Fruit fly (Drosophila melanogaster) whole organism, embryonic: ENCODE measurements around the gene CG43347.
A peak's percentile ranks its signal among the peaks of the same experiment; 100 is the strongest.

ENCODE experiments used
- Bgb ChIP-seq: fragments of 200-800 bp; sonication (Bioruptor generic); IDR thresholded peaks from 2 replicates; pipeline ENCODE4 v1.3.6; 2022; ENCODE audit warnings: missing biosample characterization, missing genetic modification characterization; ENCODE audit not compliant: partially characterized antibody
- BtbVII ChIP-seq: fragments of 200-800 bp; sonication (Bioruptor generic); optimal IDR thresholded peaks from 3 replicates; lab custom pipeline; 2017; ENCODE audit warnings: missing biosample characterization, mild to moderate bottlenecking, missing genetic modification characterization
- CG10959 ChIP-seq: fragments of 200-800 bp; sonication (Bioruptor generic); IDR thresholded peaks from 2 replicates; pipeline ENCODE4 v1.3.6; 2022; ENCODE audit warnings: missing biosample characterization, missing genetic modification characterization
- CG11093 ChIP-seq: fragments of 200-800 bp; sonication (Bioruptor generic); IDR thresholded peaks from 3 replicates; pipeline ENCODE4 v1.3.6; 2022; ENCODE audit warnings: missing biosample characterization, missing genetic modification characterization
- CG11695 ChIP-seq: fragments of 200-800 bp; sonication (Bioruptor generic); IDR thresholded peaks from 3 replicates; pipeline ENCODE4 v1.3.6; 2022; ENCODE audit warnings: missing biosample characterization, missing genetic modification characterization
- CG1233 ChIP-seq: fragments of 200-800 bp; sonication (Bioruptor generic); optimal IDR thresholded peaks from 4 replicates; lab custom pipeline; 2018; ENCODE audit warnings: missing biosample characterization, mild to moderate bottlenecking, missing genetic modification characterization
- CG13296 ChIP-seq: fragments of 200-800 bp; sonication (Bioruptor generic); optimal IDR thresholded peaks from 3 replicates; lab custom pipeline; 2018; ENCODE audit warnings: missing biosample characterization, mild to moderate bottlenecking, missing genetic modification characterization
- CG13624 ChIP-seq: fragments of 200-800 bp; sonication (Bioruptor generic); optimal IDR thresholded peaks from 2 replicates; lab custom pipeline; 2016; ENCODE audit warnings: missing biosample characterization, missing genetic modification characterization
- CG15514 ChIP-seq: fragments of 200-800 bp; sonication (Bioruptor generic); optimal IDR thresholded peaks from 3 replicates; lab custom pipeline; 2017; ENCODE audit warnings: missing biosample characterization, missing genetic modification characterization, mild to moderate bottlenecking, moderate library complexity, missing genetic modification reagents
- CG16779 ChIP-seq: fragments of 200-800 bp; sonication (Bioruptor generic); IDR thresholded peaks from 2 replicates; pipeline ENCODE4 v1.3.6; 2022; ENCODE audit warnings: missing biosample characterization, missing genetic modification characterization
- CG17568 ChIP-seq: fragments of 200-800 bp; sonication (Bioruptor generic); optimal IDR thresholded peaks from 2 replicates; lab custom pipeline; 2018; ENCODE audit warnings: missing biosample characterization, mild to moderate bottlenecking, missing genetic modification characterization, moderate library complexity
- CG17829 ChIP-seq: fragments of 200-800 bp; optimal IDR thresholded peaks from 2 replicates; lab custom pipeline; 2019; ENCODE audit warnings: missing biosample characterization, mild to moderate bottlenecking, missing genetic modification characterization, moderate library complexity
- CG2875 ChIP-seq: fragments of 200-800 bp; sonication (Bioruptor generic); optimal IDR thresholded peaks from 2 replicates; lab custom pipeline; 2017; ENCODE audit warnings: missing biosample characterization, mild to moderate bottlenecking, missing genetic modification characterization, missing genetic modification reagents
- CG3065 ChIP-seq: fragments of 200-800 bp; sonication (Bioruptor generic); optimal IDR thresholded peaks from 2 replicates; lab custom pipeline; 2016; ENCODE audit warnings: missing biosample characterization, missing genetic modification characterization
- CG32767 ChIP-seq: fragments of 200-800 bp; sonication (Bioruptor generic); IDR thresholded peaks from 2 replicates; pipeline ENCODE4 v1.3.6; 2022; ENCODE audit warnings: missing biosample characterization, missing genetic modification characterization
- CG6689 ChIP-seq: fragments of 200-800 bp; sonication (Bioruptor generic); IDR thresholded peaks from 2 replicates; pipeline ENCODE4 v1.3.6; 2022; ENCODE audit warnings: missing biosample characterization, missing genetic modification characterization
- CG7928 ChIP-seq: fragments of 200-800 bp; sonication (Bioruptor generic); optimal IDR thresholded peaks from 2 replicates; lab custom pipeline; 2017; ENCODE audit warnings: missing biosample characterization, mild to moderate bottlenecking, missing genetic modification characterization
- CG9817 ChIP-seq: fragments of 200-800 bp; sonication (Bioruptor generic); optimal IDR thresholded peaks from 2 replicates; lab custom pipeline; 2018; ENCODE audit warnings: missing biosample characterization, mild to moderate bottlenecking, missing genetic modification characterization, moderate library complexity
- Chrac-16 ChIP-seq: fragments of 200-800 bp; sonication (Bioruptor generic); optimal IDR thresholded peaks from 3 replicates; lab custom pipeline; 2016; ENCODE audit warnings: missing biosample characterization, missing genetic modification characterization
- D19B ChIP-seq: fragments of 200-800 bp; sonication (Bioruptor generic); optimal IDR thresholded peaks from 2 replicates; lab custom pipeline; 2017; ENCODE audit warnings: missing biosample characterization, mild to moderate bottlenecking, missing genetic modification characterization
- Ets97D ChIP-seq: fragments of 200-800 bp; sonication (Bioruptor generic); optimal IDR thresholded peaks from 3 replicates; lab custom pipeline; 2016; ENCODE audit warnings: missing biosample characterization, missing genetic modification characterization
- H2.0 ChIP-seq: fragments of 200-800 bp; sonication (Bioruptor generic); IDR thresholded peaks from 2 replicates; pipeline ENCODE4 v1.3.6; 2022; ENCODE audit warnings: missing biosample characterization, missing genetic modification characterization
- HLHmδ ChIP-seq: fragments of 200-800 bp; sonication (Bioruptor generic); optimal IDR thresholded peaks from 2 replicates; lab custom pipeline; 2018; ENCODE audit warnings: missing biosample characterization, mild to moderate bottlenecking, missing genetic modification characterization, moderate library complexity
- Mad ChIP-seq: fragments of 200-800 bp; sonication (Bioruptor generic); optimal IDR thresholded peaks from 2 replicates; lab custom pipeline; 2016; ENCODE audit warnings: missing biosample characterization, missing genetic modification characterization
- Max ChIP-seq: fragments of 200-800 bp; sonication (Bioruptor generic); optimal IDR thresholded peaks from 2 replicates; lab custom pipeline; 2016; ENCODE audit warnings: missing biosample characterization, mild to moderate bottlenecking, missing genetic modification characterization
- Med ChIP-seq: fragments of 200-800 bp; sonication (Bioruptor generic); peaks from one replicate; lab custom pipeline; 2016; ENCODE audit warnings: missing biosample characterization, missing genetic modification characterization, mild to moderate bottlenecking, inconsistent platforms, moderate library complexity
- NC2β ChIP-seq: fragments of 200-800 bp; sonication (Bioruptor generic); optimal IDR thresholded peaks from 2 replicates; lab custom pipeline; 2016; ENCODE audit warnings: missing biosample characterization, missing genetic modification characterization
- Trl ChIP-seq, 3 experiments: fragments of >200 bp in 2 of 3; fragments of 200-800 bp in 1 of 3; sonication (Bioruptor generic) in 1 of 3; optimal IDR thresholded peaks; 2 replicates in 1 of 3; 3 replicates in 2 of 3; lab custom pipeline; 2016 to 2017; ENCODE audit warnings: missing biosample characterization in 1 of 3, missing genetic modification characterization in 1 of 3
- YL-1 ChIP-seq: fragments of 200-800 bp; sonication (Bioruptor generic); optimal IDR thresholded peaks from 3 replicates; lab custom pipeline; 2017; ENCODE audit warnings: missing biosample characterization, mild to moderate bottlenecking, missing genetic modification characterization
- ab ChIP-seq: fragments of 200-800 bp; sonication (Bioruptor generic); optimal IDR thresholded peaks from 2 replicates; lab custom pipeline; 2016; ENCODE audit warnings: missing biosample characterization, missing genetic modification characterization
- amos ChIP-seq: fragments of 200-800 bp; sonication (Bioruptor generic); IDR thresholded peaks from 2 replicates; pipeline ENCODE4 v1.3.6; 2022; ENCODE audit warnings: missing biosample characterization, missing genetic modification characterization; ENCODE audit not compliant: partially characterized antibody
- ase ChIP-seq: fragments of 200-800 bp; sonication (Bioruptor generic); IDR thresholded peaks from 3 replicates; pipeline ENCODE4 v1.3.6; 2022; ENCODE audit warnings: missing biosample characterization, missing genetic modification characterization
- bsh ChIP-seq, 2 experiments: fragments of 200-800 bp; sonication (Bioruptor generic); optimal IDR thresholded peaks; 2 replicates each; lab custom pipeline; 2017 to 2018; ENCODE audit warnings: mild to moderate bottlenecking in 2 of 2, missing biosample characterization in 2 of 2, missing genetic modification characterization in 2 of 2, moderate library complexity in 1 of 2
- corto ChIP-seq: fragments of 200-800 bp; sonication (Bioruptor generic); optimal IDR thresholded peaks from 2 replicates; lab custom pipeline; 2016; ENCODE audit warnings: missing biosample characterization, mild to moderate bottlenecking, missing genetic modification characterization, moderate library complexity
- crc ChIP-seq: fragments of 200-800 bp; sonication (Bioruptor generic); optimal IDR thresholded peaks from 2 replicates; lab custom pipeline; 2016; ENCODE audit warnings: missing biosample characterization, missing genetic modification characterization
- dpn ChIP-seq, 2 experiments: fragments of 200-800 bp; sonication (Bioruptor generic); optimal IDR thresholded peaks; 3 replicates each; lab custom pipeline; 2016; ENCODE audit warnings: missing biosample characterization in 2 of 2, missing genetic modification characterization in 2 of 2
- emc ChIP-seq: fragments of 200-800 bp; sonication (Bioruptor generic); optimal IDR thresholded peaks from 2 replicates; lab custom pipeline; 2016; ENCODE audit warnings: missing biosample characterization, missing genetic modification characterization
- fd3F ChIP-seq: fragments of 200-800 bp; sonication (Bioruptor generic); optimal IDR thresholded peaks from 2 replicates; lab custom pipeline; 2018; ENCODE audit warnings: missing biosample characterization, mild to moderate bottlenecking, missing genetic modification characterization, moderate library complexity
- fu2 ChIP-seq: fragments of 200-800 bp; sonication (Bioruptor generic); optimal IDR thresholded peaks from 2 replicates; lab custom pipeline; 2016; ENCODE audit warnings: missing biosample characterization, missing genetic modification characterization
- grn ChIP-seq: fragments of 200-800 bp; sonication (Bioruptor generic); optimal IDR thresholded peaks from 3 replicates; lab custom pipeline; 2017; ENCODE audit warnings: missing biosample characterization, missing genetic modification characterization
- gro ChIP-seq: fragments of 200-800 bp; sonication (Bioruptor generic); optimal IDR thresholded peaks from 2 replicates; lab custom pipeline; 2016; ENCODE audit warnings: missing biosample characterization, missing genetic modification characterization
- insv ChIP-seq, 2 experiments: fragments of 200-800 bp; sonication (Bioruptor generic); optimal IDR thresholded peaks; 3 replicates each; lab custom pipeline; 2016 to 2018; ENCODE audit warnings: missing biosample characterization in 2 of 2, missing genetic modification characterization in 2 of 2
- otp ChIP-seq: fragments of 200-800 bp; sonication (Bioruptor generic); IDR thresholded peaks from 3 replicates; pipeline ENCODE4, ENCODE4 v1.3.6; 2022; ENCODE audit warnings: missing biosample characterization, missing genetic modification characterization
- ro ChIP-seq: fragments of 200-800 bp; sonication (Bioruptor generic); IDR thresholded peaks from 2 replicates; pipeline ENCODE4 v1.3.6; 2022; ENCODE audit warnings: missing biosample characterization, missing genetic modification characterization
- seq ChIP-seq: fragments of 200-800 bp; sonication (Bioruptor generic); IDR thresholded peaks from 2 replicates; pipeline ENCODE4 v1.3.6; 2022; ENCODE audit warnings: missing biosample characterization, missing genetic modification characterization
- sna ChIP-seq: fragments of 200-800 bp; sonication (Bioruptor generic); IDR thresholded peaks from 2 replicates; pipeline ENCODE4 v1.3.6; 2022; ENCODE audit warnings: missing biosample characterization, missing genetic modification characterization; ENCODE audit not compliant: partially characterized antibody
- sob ChIP-seq: fragments of 200-800 bp; sonication (Bioruptor generic); IDR thresholded peaks from 2 replicates; pipeline ENCODE4 v1.3.6; 2022; ENCODE audit warnings: missing biosample characterization, missing genetic modification characterization
- toy ChIP-seq: fragments of 200-800 bp; sonication (Bioruptor generic); IDR thresholded peaks from 2 replicates; pipeline ENCODE4 v1.3.6; 2022; ENCODE audit warnings: missing biosample characterization, missing genetic modification characterization
- vvl ChIP-seq: fragments of 200-800 bp; sonication (Bioruptor generic); IDR thresholded peaks from 2 replicates; pipeline ENCODE4 v1.3.6; 2022; ENCODE audit warnings: missing biosample characterization, missing genetic modification characterization
- wek ChIP-seq: fragments of 200-800 bp; sonication (Bioruptor generic); optimal IDR thresholded peaks from 3 replicates; lab custom pipeline; 2018; ENCODE audit warnings: missing biosample characterization, mild to moderate bottlenecking, missing genetic modification characterization, moderate library complexity
- zfh1 ChIP-seq: fragments of 200-800 bp; sonication (Bioruptor generic); IDR thresholded peaks from 3 replicates; pipeline ENCODE4 v1.3.6; 2022; ENCODE audit warnings: missing biosample characterization, missing genetic modification characterization

CG43347 gene

dm6 chrX:10561433-10561832, 58.6 kb downstream of the CG43347 start (continued):
- TF ChIP-seq otp (GFP tag; lab: Robert Waterston, UW) (no peak), CG1233 (GFP tag; lab: Kevin White, UChicago) (peak; percentile 42), CG13296 (no peak), HLHmδ (GFP tag; lab: Kevin White, UChicago) (no peak), zfh1 (GFP tag; lab: Robert Waterston, UW) (no peak), Med (GFP tag; lab: Kevin White, UChicago) (peak; percentile 25), Max (GFP tag; lab: Kevin White, UChicago) (peak; percentile 3), Ets97D (GFP tag; lab: Kevin White, UChicago) (no peak), CG17829 (peak; percentile 22), CG13624 (no peak), D19B (GFP tag; lab: Kevin White, UChicago) (peak; percentile 36), Mad (GFP tag; lab: Kevin White, UChicago) (no peak), CG11695 (GFP tag; lab: Robert Waterston, UW) (0 out of 3 replicates have a peak, but pooled peaks have one; percentile 14), H2.0 (GFP tag; lab: Robert Waterston, UW) (0 out of 2 replicates have a peak, but pooled peaks have one; percentile 4), ab (GFP tag; lab: Kevin White, UChicago) (no peak), BtbVII (GFP tag; lab: Kevin White, UChicago) (peak; percentile 11), CG9817 (tag; lab: Kevin White, UChicago) (peak; percentile 42), fd3F (peak; percentile 26), Trl (optimal IDR thresholded peaks at IDR 0.05; lab: Kevin White, UChicago) (no peak), Trl (GFP tag; optimal IDR thresholded peaks at IDR 0.05; lab: Kevin White, UChicago) (no peak), crc (no peak), ro (GFP tag; lab: Robert Waterston, UW) (no peak), insv (GFP tag; optimal IDR thresholded peaks at IDR 0.05; lab: Kevin White, UChicago) (no peak), ase (GFP tag; lab: Robert Waterston, UW) (no peak), sna (GFP tag; lab: Robert Waterston, UW) (no peak), CG3065 (no peak), fu2 (GFP tag; lab: Kevin White, UChicago) (no peak), seq (peak; percentile 41; the same call in 1 of the 2 replicates), Bgb (GFP tag; lab: Robert Waterston, UW) (no peak), toy (GFP tag; lab: Robert Waterston, UW) (no peak), CG16779 (no peak), corto (GFP tag; lab: Kevin White, UChicago) (no peak), CG15514 (GFP tag; lab: Kevin White, UChicago) (no peak), bsh (GFP tag; optimal IDR thresholded peaks at IDR 0.05; lab: Kevin White, UChicago) (peak; percentile 25 to 58), wek (no peak), sob (GFP tag; lab: Robert Waterston, UW) (peak; percentile 54), gro (GFP tag; lab: Kevin White, UChicago) (no peak), vvl (GFP tag; lab: Robert Waterston, UW) (peak; percentile 57; the same call in 1 of the 2 replicates), NC2β (GFP tag; lab: Kevin White, UChicago) (no peak), dpn (GFP tag; optimal IDR thresholded peaks at IDR 0.05; lab: Kevin White, UChicago) (peak in 1 of 2 experiments; percentile 37), CG11093 (GFP tag; lab: Robert Waterston, UW) (no peak), CG32767 (GFP tag; lab: Robert Waterston, UW) (peak; percentile 33; the same call in 1 of the 2 replicates), emc (GFP tag; lab: Kevin White, UChicago) (no peak), CG10959 (GFP tag; lab: Robert Waterston, UW) (no peak), amos (GFP tag; lab: Robert Waterston, UW) (no peak), CG2875 (GFP tag; lab: Kevin White, UChicago) (no peak), CG7928 (no peak), Chrac-16 (GFP tag; lab: Kevin White, UChicago) (peak; percentile 28), grn (GFP tag; lab: Kevin White, UChicago) (no peak), YL-1 (GFP tag; lab: Kevin White, UChicago) (no peak), CG6689 (GFP tag; lab: Robert Waterston, UW) (peak; percentile 53), CG17568 (GFP tag; lab: Kevin White, UChicago) (no peak)
